Worm (Caenorhabditis elegans) whole organism, L4 larva: ENCODE measurements around the gene tsp-13.

Experiments used
- lin-1 ChIP-seq: fragments of 200-800 bp; sonication (Bioruptor generic); IDR thresholded peaks from 2 replicates; pipeline ENCODE4 v1.3.6; 2022; ENCODE audit warnings: missing genetic modification reagents, missing genetic modification characterization, missing compliant biosample characterization
- mes-2 ChIP-seq: sonication (generic microtip); optimal IDR thresholded peaks from 2 replicates; lab custom pipeline; 2016; ENCODE audit warnings: missing genotype, mild to moderate bottlenecking, missing genetic modification characterization, missing compliant biosample characterization; ENCODE audit not compliant: poor library complexity, severe bottlenecking
- nhr-10 ChIP-seq: fragments of 150-350 bp; optimal IDR thresholded peaks from 2 replicates; lab custom pipeline; 2014; ENCODE audit warnings: missing biosample characterization, missing genetic modification characterization
- snpc-4 ChIP-seq: fragments of 150-350 bp; optimal IDR thresholded peaks from 2 replicates; lab custom pipeline; 2014; ENCODE audit warnings: missing biosample characterization, missing genetic modification characterization
- ztf-7 ChIP-seq: fragments of 150-350 bp; optimal IDR thresholded peaks from 2 replicates; lab custom pipeline; 2014; ENCODE audit warnings: missing biosample characterization, missing genetic modification characterization

DNA sequence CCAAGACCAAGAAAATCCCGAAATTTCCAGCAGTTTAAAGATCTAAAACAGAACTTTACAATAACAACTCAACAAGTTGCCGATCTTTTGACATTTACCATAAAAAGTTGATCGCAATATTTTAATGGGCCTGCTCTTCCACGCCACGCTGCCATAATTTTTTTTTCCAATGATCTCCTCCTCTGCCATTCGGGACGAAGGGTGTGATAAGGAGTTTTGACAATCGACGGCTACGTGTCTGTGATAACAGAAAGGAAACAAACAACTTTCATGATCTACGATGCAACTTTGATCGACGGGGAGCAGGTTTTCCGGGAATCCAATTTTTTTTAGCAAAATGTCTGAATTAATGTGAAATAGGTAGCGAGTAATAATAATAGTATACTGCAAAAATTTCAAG is 53.0 kb downstream of the tsp-13 start:
- no peak for TF ChIP-seq snpc-4
- TF ChIP-seq nhr-10 (tag; lab: Kevin White, UChicago), result no peak
- TF ChIP-seq ztf-7, result no peak
- no peak for TF ChIP-seq lin-1 (GFP tag; lab: Robert Waterston, UW)
- no peak for TF ChIP-seq mes-2 (tag; lab: Kevin White, UChicago)
